Fruit fly (Drosophila melanogaster) whole organism, prepupa: ENCODE data around the gene Prosbeta3.
A peak's percentile ranks its signal among the peaks of the same experiment; 100 is the strongest.

ENCODE experiments used
- Blimp-1 ChIP-seq: fragments of 200-800 bp; sonication (Bioruptor generic); optimal IDR thresholded peaks from 3 replicates; lab custom pipeline; 2017; ENCODE audit warnings: missing biosample characterization, missing genetic modification characterization, mild to moderate bottlenecking, moderate library complexity, missing genetic modification reagents
- CG10631 ChIP-seq: fragments of 200-800 bp; sonication (Bioruptor generic); optimal IDR thresholded peaks from 2 replicates; lab custom pipeline; 2016; ENCODE audit warnings: missing biosample characterization, missing genetic modification characterization
- CG10669 ChIP-seq: fragments of 200-800 bp; sonication (Bioruptor generic); optimal IDR thresholded peaks from 3 replicates; lab custom pipeline; 2018; ENCODE audit warnings: missing biosample characterization, mild to moderate bottlenecking, missing genetic modification characterization, moderate library complexity
- CG11294 ChIP-seq: fragments of 200-800 bp; sonication (Bioruptor generic); IDR thresholded peaks from 2 replicates; pipeline ENCODE4 v1.3.6; 2022; ENCODE audit warnings: missing biosample characterization, missing genetic modification characterization
- CG11902 ChIP-seq: fragments of 200-800 bp; sonication (Bioruptor generic); optimal IDR thresholded peaks from 3 replicates; lab custom pipeline; 2016; ENCODE audit warnings: missing biosample characterization, missing genetic modification characterization
- CG15336 ChIP-seq: fragments of 200-800 bp; sonication (Bioruptor generic); IDR thresholded peaks from 2 replicates; pipeline ENCODE4 v1.3.6; 2022; ENCODE audit warnings: missing biosample characterization, missing genetic modification characterization
- CG1621 ChIP-seq: fragments of 200-800 bp; sonication (Bioruptor generic); optimal IDR thresholded peaks from 3 replicates; lab custom pipeline; 2018; ENCODE audit warnings: missing biosample characterization, mild to moderate bottlenecking, missing genetic modification characterization
- CG16779 ChIP-seq: fragments of 200-800 bp; sonication (Bioruptor generic); optimal IDR thresholded peaks from 3 replicates; lab custom pipeline; 2017; ENCODE audit warnings: missing biosample characterization, mild to moderate bottlenecking, missing genetic modification characterization
- CG3032 ChIP-seq: fragments of 200-800 bp; optimal IDR thresholded peaks from 2 replicates; lab custom pipeline; 2019; ENCODE audit warnings: missing biosample characterization, mild to moderate bottlenecking, missing genetic modification characterization, moderate library complexity
- CG31627 ChIP-seq: fragments of 200-800 bp; sonication (Bioruptor generic); optimal IDR thresholded peaks from 3 replicates; lab custom pipeline; 2016; ENCODE audit warnings: missing biosample characterization, missing genetic modification characterization
- CG32006 ChIP-seq: fragments of 200-800 bp; sonication (Bioruptor generic); optimal IDR thresholded peaks from 3 replicates; lab custom pipeline; 2017; ENCODE audit warnings: missing biosample characterization, mild to moderate bottlenecking, missing genetic modification characterization
- CG34406 ChIP-seq: fragments of 200-800 bp; sonication (Bioruptor generic); optimal IDR thresholded peaks from 3 replicates; lab custom pipeline; 2016; ENCODE audit warnings: missing biosample characterization, missing genetic modification characterization
- CG4318 ChIP-seq: fragments of 200-800 bp; sonication (Bioruptor generic); optimal IDR thresholded peaks from 3 replicates; lab custom pipeline; 2017; ENCODE audit warnings: missing biosample characterization, mild to moderate bottlenecking, missing genetic modification characterization
- CG6163 ChIP-seq: fragments of 200-800 bp; sonication (Bioruptor generic); IDR thresholded peaks from 3 replicates; pipeline ENCODE4 v1.3.6; 2022; ENCODE audit warnings: missing biosample characterization, missing genetic modification characterization
- CG6276 ChIP-seq: fragments of 200-800 bp; sonication (Bioruptor generic); optimal IDR thresholded peaks from 2 replicates; lab custom pipeline; 2017; ENCODE audit warnings: missing biosample characterization, mild to moderate bottlenecking, missing genetic modification characterization
- CG6792 ChIP-seq: fragments of 200-800 bp; sonication (Bioruptor generic); optimal IDR thresholded peaks from 3 replicates; lab custom pipeline; 2016; ENCODE audit warnings: missing biosample characterization, missing genetic modification characterization
- CG6808 ChIP-seq: fragments of 200-800 bp; sonication (Bioruptor generic); optimal IDR thresholded peaks from 3 replicates; lab custom pipeline; 2017; ENCODE audit warnings: missing biosample characterization, missing genetic modification characterization, mild to moderate bottlenecking, moderate library complexity, missing genetic modification reagents
- CG6854 ChIP-seq: fragments of 200-800 bp; sonication (Bioruptor generic); optimal IDR thresholded peaks from 2 replicates; lab custom pipeline; 2017; ENCODE audit warnings: missing biosample characterization, mild to moderate bottlenecking, missing genetic modification characterization
- CG7368 ChIP-seq: fragments of 200-800 bp; sonication (Bioruptor generic); optimal IDR thresholded peaks from 3 replicates; lab custom pipeline; 2016; ENCODE audit warnings: missing biosample characterization, missing genetic modification characterization
- CG8319 ChIP-seq: fragments of 200-800 bp; sonication (Bioruptor generic); optimal IDR thresholded peaks from 3 replicates; lab custom pipeline; 2016; ENCODE audit warnings: missing biosample characterization, missing genetic modification characterization
- CG8632 ChIP-seq: fragments of 200-800 bp; sonication (Bioruptor generic); optimal IDR thresholded peaks from 3 replicates; lab custom pipeline; 2016; ENCODE audit warnings: missing biosample characterization, missing genetic modification characterization
- CG9139 ChIP-seq: fragments of 200-800 bp; sonication (Bioruptor generic); optimal IDR thresholded peaks from 3 replicates; lab custom pipeline; 2017; ENCODE audit warnings: missing biosample characterization, mild to moderate bottlenecking, missing genetic modification characterization
- Eip75B ChIP-seq: fragments of 200-800 bp; sonication (Bioruptor generic); optimal IDR thresholded peaks from 3 replicates; lab custom pipeline; 2016; ENCODE audit warnings: missing biosample characterization, missing genetic modification characterization
- Eip93F ChIP-seq: fragments of 200-800 bp; sonication (Bioruptor generic); optimal IDR thresholded peaks from 2 replicates; lab custom pipeline; 2016; ENCODE audit warnings: missing biosample characterization, mild to moderate bottlenecking, missing genetic modification characterization
- Gug ChIP-seq: fragments of 200-800 bp; sonication (Bioruptor generic); IDR thresholded peaks from 2 replicates; pipeline ENCODE4 v1.3.6; 2022; ENCODE audit warnings: missing biosample characterization, missing genetic modification characterization
- Hr38 ChIP-seq: sonication (Bioruptor generic); optimal IDR thresholded peaks from 2 replicates; lab custom pipeline; 2016; ENCODE audit warnings: missing biosample characterization, missing genetic modification characterization
- Hr39 ChIP-seq: fragments of 200-800 bp; sonication (Bioruptor generic); optimal IDR thresholded peaks from 2 replicates; lab custom pipeline; 2016; ENCODE audit warnings: missing biosample characterization, missing genetic modification characterization
- Lpt ChIP-seq: fragments of 200-800 bp; sonication (Bioruptor generic); optimal IDR thresholded peaks from 3 replicates; lab custom pipeline; 2016; ENCODE audit warnings: missing biosample characterization, missing genetic modification characterization
- Met ChIP-seq: fragments of 200-800 bp; sonication (Bioruptor generic); optimal IDR thresholded peaks from 3 replicates; lab custom pipeline; 2016; ENCODE audit warnings: missing biosample characterization, missing genetic modification characterization
- Smox ChIP-seq: fragments of 200-800 bp; sonication (Bioruptor generic); optimal IDR thresholded peaks from 3 replicates; lab custom pipeline; 2016; ENCODE audit warnings: missing biosample characterization, missing genetic modification characterization
- Sox14 ChIP-seq: fragments of 200-800 bp; sonication (Bioruptor generic); optimal IDR thresholded peaks from 3 replicates; lab custom pipeline; 2016; ENCODE audit warnings: missing biosample characterization, missing genetic modification characterization
- Sox15 ChIP-seq: fragments of 200-800 bp; sonication (Bioruptor generic); optimal IDR thresholded peaks from 3 replicates; lab custom pipeline; 2016; ENCODE audit warnings: missing biosample characterization, missing genetic modification characterization
- achi ChIP-seq: fragments of 200-800 bp; sonication (Bioruptor generic); optimal IDR thresholded peaks from 3 replicates; lab custom pipeline; 2016; ENCODE audit warnings: missing biosample characterization, missing genetic modification characterization
- acj6 ChIP-seq: fragments of 200-800 bp; sonication (Bioruptor generic); optimal IDR thresholded peaks from 3 replicates; lab custom pipeline; 2016; ENCODE audit warnings: missing biosample characterization, missing genetic modification characterization
- cyc ChIP-seq: fragments of 200-800 bp; sonication (Bioruptor generic); optimal IDR thresholded peaks from 3 replicates; lab custom pipeline; 2016; ENCODE audit warnings: missing biosample characterization, missing genetic modification characterization
- dac ChIP-seq: fragments of 200-800 bp; sonication (Bioruptor generic); optimal IDR thresholded peaks from 2 replicates; lab custom pipeline; 2017; ENCODE audit warnings: missing biosample characterization, mild to moderate bottlenecking, missing genetic modification characterization
- esn ChIP-seq: fragments of 200-800 bp; sonication (Bioruptor generic); optimal IDR thresholded peaks from 2 replicates; lab custom pipeline; 2016; ENCODE audit warnings: missing biosample characterization, mild to moderate bottlenecking, missing genetic modification characterization, moderate library complexity
- fd59A ChIP-seq: fragments of 200-800 bp; sonication (Bioruptor generic); optimal IDR thresholded peaks from 2 replicates; lab custom pipeline; 2017; ENCODE audit warnings: missing biosample characterization, mild to moderate bottlenecking, missing genetic modification characterization, missing genetic modification reagents
- fd85E ChIP-seq: fragments of 200-800 bp; sonication (Bioruptor generic); optimal IDR thresholded peaks from 3 replicates; lab custom pipeline; 2016; ENCODE audit warnings: missing biosample characterization, missing genetic modification characterization
- fkh ChIP-seq: fragments of 200-800 bp; sonication (Bioruptor generic); optimal IDR thresholded peaks from 3 replicates; lab custom pipeline; 2017; ENCODE audit warnings: missing biosample characterization, mild to moderate bottlenecking, missing genetic modification characterization, moderate library complexity
- lz ChIP-seq: fragments of 200-800 bp; sonication (Bioruptor generic); optimal IDR thresholded peaks from 3 replicates; lab custom pipeline; 2016; ENCODE audit warnings: missing biosample characterization, missing genetic modification characterization
- pdm3 ChIP-seq: fragments of 200-800 bp; sonication (Bioruptor generic); optimal IDR thresholded peaks from 3 replicates; lab custom pipeline; 2016; ENCODE audit warnings: missing biosample characterization, missing genetic modification characterization
- salr ChIP-seq, 2 experiments: fragments of 200-800 bp; sonication (Bioruptor generic); optimal IDR thresholded peaks; 3 replicates each; lab custom pipeline; 2016 to 2018; ENCODE audit warnings: missing biosample characterization in 2 of 2, missing genetic modification characterization in 2 of 2, mild to moderate bottlenecking in 1 of 2
- spab ChIP-seq: fragments of 200-800 bp; sonication (Bioruptor generic); optimal IDR thresholded peaks from 2 replicates; lab custom pipeline; 2017; ENCODE audit warnings: missing biosample characterization, mild to moderate bottlenecking, missing genetic modification characterization, missing genetic modification reagents
- topi ChIP-seq: fragments of 200-800 bp; sonication (Bioruptor generic); optimal IDR thresholded peaks from 3 replicates; lab custom pipeline; 2016; ENCODE audit warnings: missing biosample characterization, missing genetic modification characterization
- vri ChIP-seq: fragments of 200-800 bp; sonication (Bioruptor generic); optimal IDR thresholded peaks from 3 replicates; lab custom pipeline; 2016; ENCODE audit warnings: missing biosample characterization, mild to moderate bottlenecking, missing genetic modification characterization

Gene Prosbeta3

dm6 chr3R:9053850-9054441 lies 47.9 kb upstream of the Prosbeta3 start (continued):
- TF ChIP-seq Smox (GFP tag; lab: Kevin White, UChicago): peak; percentile 53
- TF ChIP-seq esn (GFP tag; lab: Kevin White, UChicago): peak; percentile 59
- peak; percentile 66 for TF ChIP-seq cyc (GFP tag; lab: Kevin White, UChicago)
- TF ChIP-seq fd59A (GFP tag; lab: Kevin White, UChicago): peak; percentile 73
- peak; percentile 66 for TF ChIP-seq CG31627 (GFP tag; lab: Kevin White, UChicago)
- no peak for TF ChIP-seq Hr38 (GFP tag; lab: Kevin White, UChicago)
- TF ChIP-seq spab (GFP tag; lab: Kevin White, UChicago): peak; percentile 48
- TF ChIP-seq CG8319 (GFP tag; lab: Kevin White, UChicago): peak; percentile 30
- TF ChIP-seq pdm3 (GFP tag; lab: Kevin White, UChicago): peak; percentile 71
- TF ChIP-seq CG10669 (GFP tag; lab: Kevin White, UChicago): peak; percentile 38
- peak; percentile 17 for TF ChIP-seq Eip75B (GFP tag; lab: Kevin White, UChicago)
- no peak for TF ChIP-seq Gug (GFP tag; lab: Robert Waterston, UW)
- TF ChIP-seq fd85E (GFP tag; lab: Kevin White, UChicago): no peak
- TF ChIP-seq Hr39: peak; percentile 80
- TF ChIP-seq CG11294 (GFP tag; lab: Robert Waterston, UW): no peak
- TF ChIP-seq CG6854 (GFP tag; lab: Kevin White, UChicago): no peak
- TF ChIP-seq Blimp-1 (GFP tag; lab: Kevin White, UChicago): peak; percentile 19
- TF ChIP-seq lz (GFP tag; lab: Kevin White, UChicago): peak; percentile 69
- TF ChIP-seq CG4318 (GFP tag; lab: Kevin White, UChicago): peak; percentile 53
- TF ChIP-seq CG9139 (GFP tag; lab: Kevin White, UChicago): no peak

dm6 chr3R:9053021-9053420 lies 47.0 kb upstream of the Prosbeta3 start:
- TF ChIP-seq CG10631 (GFP tag; lab: Kevin White, UChicago) (no peak), CG7368 (peak; percentile 46), CG31627 (GFP tag; lab: Kevin White, UChicago) (peak; percentile 50), CG34406 (GFP tag; lab: Kevin White, UChicago) (peak; percentile 38), CG6163 (GFP tag; lab: Robert Waterston, UW) (no peak), CG15336 (GFP tag; lab: Robert Waterston, UW) (no peak), CG6854 (GFP tag; lab: Kevin White, UChicago) (peak; percentile 93), fd59A (GFP tag; lab: Kevin White, UChicago) (no peak), CG4318 (GFP tag; lab: Kevin White, UChicago) (no peak), esn (GFP tag; lab: Kevin White, UChicago) (peak; percentile 54), CG6792 (GFP tag; lab: Kevin White, UChicago) (peak; percentile 62), CG6276 (GFP tag; lab: Kevin White, UChicago) (peak; percentile 64), CG16779 (tag; lab: Kevin White, UChicago) (peak; percentile 71), fkh (peak; percentile 84), Sox14 (peak; percentile 72), Eip75B (GFP tag; lab: Kevin White, UChicago) (peak; percentile 66), Hr38 (GFP tag; lab: Kevin White, UChicago) (no peak), Sox15 (no peak), pdm3 (GFP tag; lab: Kevin White, UChicago) (peak; percentile 50), acj6 (GFP tag; lab: Kevin White, UChicago) (peak; percentile 22), Blimp-1 (GFP tag; lab: Kevin White, UChicago) (peak; percentile 81), CG6808 (peak; percentile 74), Lpt (GFP tag; lab: Kevin White, UChicago) (peak; percentile 79), CG11294 (GFP tag; lab: Robert Waterston, UW) (no peak), CG1621 (tag; lab: Kevin White, UChicago) (peak; percentile 96), Met (GFP tag; lab: Kevin White, UChicago) (peak; percentile 55), spab (GFP tag; lab: Kevin White, UChicago) (peak; percentile 68), achi (peak; percentile 48), lz (GFP tag; lab: Kevin White, UChicago) (peak; percentile 31), dac (GFP tag; lab: Kevin White, UChicago) (peak; percentile 27), Eip93F (no peak), CG32006 (peak; percentile 57), CG8632 (peak; percentile 39), CG11902 (GFP tag; lab: Kevin White, UChicago) (no peak), Smox (GFP tag; lab: Kevin White, UChicago) (peak; percentile 48), CG3032 (peak; percentile 53), fd85E (GFP tag; lab: Kevin White, UChicago) (peak; percentile 50), Hr39 (peak; percentile 19), salr (GFP tag; optimal IDR thresholded peaks at IDR 0.05; lab: Kevin White, UChicago) (no peak), topi (GFP tag; lab: Kevin White, UChicago) (peak; percentile 46), CG8319 (GFP tag; lab: Kevin White, UChicago) (no peak), vri (GFP tag; lab: Kevin White, UChicago) (peak; percentile 79)
